Fruit fly (Drosophila melanogaster) whole organism, embryonic: Measurements from ENCODE around the gene Acf.

Source experiments
- Blimp-1 ChIP-seq: fragments of 200-800 bp; sonication (Bioruptor generic); optimal IDR thresholded peaks from 3 replicates; lab custom pipeline; 2018; ENCODE audit warnings: missing biosample characterization, missing genetic modification characterization, mild to moderate bottlenecking, moderate library complexity, missing genetic modification reagents
- CG10321 ChIP-seq: fragments of 200-800 bp; sonication (Bioruptor generic); IDR thresholded peaks from 2 replicates; pipeline ENCODE4 v1.3.6; 2022; ENCODE audit warnings: missing biosample characterization, missing genetic modification characterization
- CG11696 ChIP-seq: fragments of 200-800 bp; sonication (Bioruptor generic); IDR thresholded peaks from 2 replicates; pipeline ENCODE4 v1.3.6; 2022; ENCODE audit warnings: missing biosample characterization, missing genetic modification characterization
- CG14710 ChIP-seq: fragments of 200-800 bp; sonication (Bioruptor generic); optimal IDR thresholded peaks from 3 replicates; lab custom pipeline; 2019; ENCODE audit warnings: missing biosample characterization, mild to moderate bottlenecking, missing genetic modification characterization, moderate library complexity
- CG14965 ChIP-seq: fragments of 200-800 bp; sonication (Bioruptor generic); optimal IDR thresholded peaks from 2 replicates; lab custom pipeline; 2016; ENCODE audit warnings: missing biosample characterization, missing genetic modification characterization, borderline replicate concordance
- CG1603 ChIP-seq: fragments of 200-800 bp; sonication (Bioruptor generic); optimal IDR thresholded peaks from 2 replicates; lab custom pipeline; 2019; ENCODE audit warnings: missing biosample characterization, mild to moderate bottlenecking, missing genetic modification characterization, moderate library complexity
- CG17186 ChIP-seq: fragments of 200-800 bp; sonication (Bioruptor generic); optimal IDR thresholded peaks from 3 replicates; lab custom pipeline; 2017; ENCODE audit warnings: missing biosample characterization, missing genetic modification reagents, missing genetic modification characterization
- CG17328 ChIP-seq: fragments of 200-800 bp; sonication (Bioruptor generic); IDR thresholded peaks from 2 replicates; pipeline ENCODE4 v1.3.6; 2022; ENCODE audit warnings: missing biosample characterization, missing genetic modification characterization
- CG17912 ChIP-seq: fragments of 200-800 bp; sonication (Bioruptor generic); optimal IDR thresholded peaks from 2 replicates; lab custom pipeline; 2018; ENCODE audit warnings: missing biosample characterization, mild to moderate bottlenecking, missing genetic modification characterization
- CG2712 ChIP-seq: fragments of 200-800 bp; optimal IDR thresholded peaks from 3 replicates; lab custom pipeline; 2019; ENCODE audit warnings: missing biosample characterization, mild to moderate bottlenecking, missing genetic modification characterization, moderate library complexity
- CG34422 ChIP-seq: fragments of 200-800 bp; sonication (Bioruptor generic); IDR thresholded peaks from 3 replicates; pipeline ENCODE4 v1.3.6; 2022; ENCODE audit warnings: missing biosample characterization, missing genetic modification characterization
- CG3995 ChIP-seq: fragments of 200-800 bp; sonication (Bioruptor generic); optimal IDR thresholded peaks from 3 replicates; lab custom pipeline; 2016; ENCODE audit warnings: missing biosample characterization, missing genetic modification characterization
- CG7556 ChIP-seq: fragments of 200-800 bp; sonication (Bioruptor generic); optimal IDR thresholded peaks from 2 replicates; lab custom pipeline; 2017; ENCODE audit warnings: missing biosample characterization, mild to moderate bottlenecking, missing genetic modification characterization
- CG8281 ChIP-seq: fragments of 200-800 bp; sonication (Bioruptor generic); optimal IDR thresholded peaks from 2 replicates; lab custom pipeline; 2018; ENCODE audit warnings: missing biosample characterization, mild to moderate bottlenecking, missing genetic modification characterization, moderate library complexity
- Dip2 ChIP-seq: fragments of 200-800 bp; sonication (Bioruptor generic); IDR thresholded peaks from 2 replicates; pipeline ENCODE4 v1.3.6; 2022; ENCODE audit warnings: missing biosample characterization, missing genetic modification characterization
- Dref ChIP-seq: fragments of 200-800 bp; sonication (Bioruptor generic); IDR thresholded peaks from 2 replicates; pipeline ENCODE4 v1.3.6; 2022; ENCODE audit warnings: missing biosample characterization, missing genetic modification characterization
- Ets65A ChIP-seq: fragments of 200-800 bp; sonication (Bioruptor generic); peaks from one replicate; lab custom pipeline; 2016; ENCODE audit warnings: missing biosample characterization, missing genetic modification characterization
- Hand ChIP-seq: fragments of 200-800 bp; sonication (Bioruptor generic); optimal IDR thresholded peaks from 2 replicates; lab custom pipeline; 2017; ENCODE audit warnings: mild to moderate bottlenecking, missing biosample characterization, missing genetic modification reagents, missing genetic modification characterization
- Opbp ChIP-seq: fragments of 200-800 bp; sonication (Bioruptor generic); IDR thresholded peaks from 3 replicates; pipeline ENCODE4 v1.3.6; 2022; ENCODE audit warnings: missing biosample characterization, missing genetic modification characterization; ENCODE audit not compliant: partially characterized antibody
- Sry-δ ChIP-seq: fragments of 200-800 bp; sonication (Bioruptor generic); optimal IDR thresholded peaks from 2 replicates; lab custom pipeline; 2016; ENCODE audit warnings: missing biosample characterization, missing genetic modification characterization
- Stat92E ChIP-seq, 3 experiments: fragments of >200 bp in 2 of 3; fragments of 200-800 bp in 1 of 3; sonication (Bioruptor generic) in 1 of 3; optimal IDR thresholded peaks; 2 replicates each; lab custom pipeline; 2017 to 2019; ENCODE audit warnings: missing biosample characterization in 3 of 3, missing genetic modification characterization in 3 of 3, mild to moderate bottlenecking in 1 of 3, moderate library complexity in 1 of 3
- ato ChIP-seq: fragments of 200-800 bp; sonication (Bioruptor generic); IDR thresholded peaks from 2 replicates; pipeline ENCODE4 v1.3.6; 2022; ENCODE audit warnings: missing biosample characterization, missing genetic modification characterization; ENCODE audit not compliant: partially characterized antibody
- chinmo ChIP-seq: fragments of 200-800 bp; sonication (Bioruptor generic); IDR thresholded peaks from 4 replicates; pipeline ENCODE4 v1.3.6; 2022; ENCODE audit warnings: missing biosample characterization, missing genetic modification characterization; ENCODE audit not compliant: partially characterized antibody
- danr ChIP-seq: fragments of 200-800 bp; sonication (Bioruptor generic); IDR thresholded peaks from 2 replicates; pipeline ENCODE4 v1.3.6; 2022; ENCODE audit warnings: missing biosample characterization, missing genetic modification characterization
- fd102C ChIP-seq: fragments of 200-800 bp; sonication (Bioruptor generic); optimal IDR thresholded peaks from 2 replicates; lab custom pipeline; 2018; ENCODE audit warnings: missing biosample characterization, mild to moderate bottlenecking, missing genetic modification characterization, moderate library complexity
- fu2 ChIP-seq: fragments of 200-800 bp; sonication (Bioruptor generic); optimal IDR thresholded peaks from 2 replicates; lab custom pipeline; 2016; ENCODE audit warnings: missing biosample characterization, missing genetic modification characterization
- gcm ChIP-seq: fragments of 200-800 bp; sonication (Bioruptor generic); optimal IDR thresholded peaks from 2 replicates; lab custom pipeline; 2019; ENCODE audit warnings: missing biosample characterization, mild to moderate bottlenecking, missing genetic modification characterization, moderate library complexity
- gem ChIP-seq: fragments of 200-800 bp; sonication (Bioruptor generic); optimal IDR thresholded peaks from 2 replicates; lab custom pipeline; 2019; ENCODE audit warnings: missing biosample characterization, mild to moderate bottlenecking, missing genetic modification characterization, moderate library complexity
- gt ChIP-seq: fragments of 200-800 bp; sonication (Bioruptor generic); IDR thresholded peaks from 2 replicates; pipeline ENCODE4 v1.3.6; 2022; ENCODE audit warnings: missing biosample characterization, missing genetic modification characterization
- ken ChIP-seq: fragments of 200-800 bp; sonication (Bioruptor generic); IDR thresholded peaks from 3 replicates; pipeline ENCODE4 v1.3.6; 2022; ENCODE audit warnings: missing biosample characterization, missing genetic modification characterization
- lab ChIP-seq: fragments of 200-800 bp; sonication (Bioruptor generic); optimal IDR thresholded peaks from 3 replicates; lab custom pipeline; 2017; ENCODE audit warnings: missing biosample characterization, missing genetic modification characterization, mild to moderate bottlenecking, moderate library complexity, missing genetic modification reagents
- lola ChIP-seq, 3 experiments: fragments of >200 bp in 2 of 3; fragments of 200-800 bp in 1 of 3; sonication (Bioruptor generic) in 1 of 3; optimal IDR thresholded peaks; 2 replicates each; lab custom pipeline; 2017 to 2019; ENCODE audit warnings: missing biosample characterization in 3 of 3, missing genetic modification characterization in 3 of 3, mild to moderate bottlenecking in 1 of 3, moderate library complexity in 1 of 3
- pan ChIP-seq, 4 experiments: fragments of >200 bp in 3 of 4; fragments of 200-800 bp in 1 of 4; sonication (Bioruptor generic) in 1 of 4; optimal IDR thresholded peaks in 3 of 4; IDR thresholded peaks in 1 of 4; 2 replicates each; pipeline versions ENCODE4 v1.3.6 to Lab custom; 2017 to 2022; ENCODE audit warnings: missing biosample characterization in 2 of 4, missing genetic modification characterization in 2 of 4, mixed read lengths in 1 of 4
- pfk ChIP-seq: fragments of 200-800 bp; sonication (Bioruptor generic); optimal IDR thresholded peaks from 2 replicates; lab custom pipeline; 2018; ENCODE audit warnings: missing biosample characterization, mild to moderate bottlenecking, missing genetic modification characterization, moderate library complexity
- phol ChIP-seq: fragments of 200-800 bp; sonication (Bioruptor generic); optimal IDR thresholded peaks from 3 replicates; lab custom pipeline; 2018; ENCODE audit warnings: missing biosample characterization, mild to moderate bottlenecking, missing genetic modification characterization, moderate library complexity
- rib ChIP-seq: fragments of 200-800 bp; sonication (Bioruptor generic); IDR thresholded peaks from 2 replicates; pipeline ENCODE4 v1.3.6; 2022; ENCODE audit warnings: missing biosample characterization, missing genetic modification characterization
- sd ChIP-seq: fragments of 200-800 bp; sonication (Bioruptor generic); optimal IDR thresholded peaks from 3 replicates; lab custom pipeline; 2018; ENCODE audit warnings: missing biosample characterization, mild to moderate bottlenecking, missing genetic modification characterization, moderate library complexity
- sens ChIP-seq: fragments of 200-800 bp; sonication (Bioruptor generic); peaks from one replicate; lab custom pipeline; 2016; ENCODE audit warnings: missing biosample characterization, missing genetic modification characterization
- sima ChIP-seq: fragments of 200-800 bp; sonication (Bioruptor generic); optimal IDR thresholded peaks from 2 replicates; lab custom pipeline; 2016; ENCODE audit warnings: missing biosample characterization, missing genetic modification characterization
- slbo ChIP-seq: fragments of 200-800 bp; sonication (Bioruptor generic); IDR thresholded peaks from 2 replicates; pipeline ENCODE4 v1.3.6; 2022; ENCODE audit warnings: missing biosample characterization, missing genetic modification characterization
- tx ChIP-seq: fragments of 200-800 bp; sonication (Bioruptor generic); optimal IDR thresholded peaks from 2 replicates; lab custom pipeline; 2016; ENCODE audit warnings: missing biosample characterization, missing genetic modification characterization
- unc-4 ChIP-seq: fragments of 200-800 bp; sonication (Bioruptor generic); IDR thresholded peaks from 2 replicates; pipeline ENCODE4 v1.3.6; 2022; ENCODE audit warnings: missing biosample characterization, missing genetic modification characterization; ENCODE audit not compliant: partially characterized antibody
- vvl ChIP-seq: fragments of 200-800 bp; sonication (Bioruptor generic); IDR thresholded peaks from 2 replicates; pipeline ENCODE4 v1.3.6; 2022; ENCODE audit warnings: missing biosample characterization, missing genetic modification characterization
- yki ChIP-seq: fragments of >200 bp; optimal IDR thresholded peaks from 3 replicates; lab custom pipeline; 2018

Acf gene

dm6 chr3R:31745629-31746081 is 48.1 kb upstream of the Acf start, which contains the start of gene awd (continued):
- TF ChIP-seq CG1603 (tag; lab: Kevin White, UChicago) = peak; percentile 60
- TF ChIP-seq phol = peak; percentile 56
- no peak for TF ChIP-seq CG7556 (GFP tag; lab: Kevin White, UChicago)
- TF ChIP-seq sens (GFP tag; lab: Kevin White, UChicago) = peak; percentile 33
- TF ChIP-seq sd (tag; lab: Kevin White, UChicago) = peak; percentile 76
- no peak for TF ChIP-seq ken (GFP tag; lab: Robert Waterston, UW)
- no peak for TF ChIP-seq lab
- peak; percentile 90 for TF ChIP-seq rib
- TF ChIP-seq CG2712 (tag; lab: Kevin White, UChicago) = peak; percentile 12
- 0 out of 4 replicates have a peak, but pooled peaks have one; percentile 44 for TF ChIP-seq chinmo (GFP tag; lab: Robert Waterston, UW)
- TF ChIP-seq pan (optimal IDR thresholded peaks at IDR 0.05; lab: Kevin White, UChicago) = no peak
- TF ChIP-seq pan (GFP tag; optimal IDR thresholded peaks at IDR 0.05 in 1 of 2, IDR thresholded peaks at IDR 0.05 in 1 of 2) = no peak
- peak; percentile 48 for TF ChIP-seq Dref (GFP tag; lab: Robert Waterston, UW)
- no peak for TF ChIP-seq lola (GFP tag; optimal IDR thresholded peaks at IDR 0.05; lab: Kevin White, UChicago)
- no peak for TF ChIP-seq CG17328 (GFP tag; lab: Robert Waterston, UW)
- peak; percentile 16; the same call in 1 of the 2 replicates for TF ChIP-seq vvl (GFP tag; lab: Robert Waterston, UW)
- peak; percentile 27 for TF ChIP-seq CG3995
- TF ChIP-seq gt (GFP tag; lab: Robert Waterston, UW) = no peak
- TF ChIP-seq CG17912 (GFP tag; lab: Kevin White, UChicago) = no peak
- TF ChIP-seq Hand (GFP tag; lab: Kevin White, UChicago) = no peak
- no peak for TF ChIP-seq CG14965 (GFP tag; lab: Kevin White, UChicago)
- TF ChIP-seq pfk = peak; percentile 30
- TF ChIP-seq fu2 (GFP tag; lab: Kevin White, UChicago) = no peak
- TF ChIP-seq Dip2 (GFP tag; lab: Robert Waterston, UW) = no peak
- no peak for TF ChIP-seq fd102C (GFP tag; lab: Kevin White, UChicago)
- no peak for TF ChIP-seq slbo (GFP tag; lab: Robert Waterston, UW)
- no peak for TF ChIP-seq Ets65A (GFP tag; lab: Kevin White, UChicago)
- no peak for TF ChIP-seq gem (tag; lab: Kevin White, UChicago)
- TF ChIP-seq ato (GFP tag; lab: Robert Waterston, UW) = no peak
- TF ChIP-seq tx (GFP tag; lab: Kevin White, UChicago) = no peak
- no peak for TF ChIP-seq CG10321 (GFP tag; lab: Robert Waterston, UW)
- TF ChIP-seq Blimp-1 (GFP tag; lab: Kevin White, UChicago) = no peak
- peak; percentile 60 for TF ChIP-seq CG17186 (GFP tag; lab: Kevin White, UChicago)
- TF ChIP-seq Sry-δ (GFP tag; lab: Kevin White, UChicago) = peak; percentile 26
- TF ChIP-seq CG14710 (tag; lab: Kevin White, UChicago) = peak; percentile 45
- 0 out of 2 replicates have a peak, but pooled peaks have one; percentile 18 for TF ChIP-seq unc-4 (GFP tag; lab: Robert Waterston, UW)
- no peak for TF ChIP-seq CG11696
- no peak for TF ChIP-seq gcm (GFP tag; lab: Kevin White, UChicago)
- TF ChIP-seq Stat92E (GFP tag; optimal IDR thresholded peaks at IDR 0.05; lab: Kevin White, UChicago) = peak in 1 of 3 experiments; percentile 5
- TF ChIP-seq CG8281 = no peak
- peak; percentile 19; the same call in 1 of the 3 replicates for TF ChIP-seq Opbp (GFP tag; lab: Robert Waterston, UW)
- no peak for TF ChIP-seq danr (GFP tag; lab: Robert Waterston, UW)
- peak; percentile 64; the same call in 1 of the 3 replicates for TF ChIP-seq CG34422 (GFP tag; lab: Robert Waterston, UW)
- TF ChIP-seq sima (GFP tag; lab: Kevin White, UChicago) = no peak
- no peak for TF ChIP-seq yki (lab: Kevin White, UChicago)
- TF ChIP-seq, all 482 proteins: peak for 80
